Worm (Caenorhabditis elegans) whole organism, young adult: ENCODE results near the gene F56C3.9.
"Not testable (repeated sequence)": the region's sequence is repeated elsewhere in the genome, so short reads cannot be mapped to it uniquely, and the experiment has no call there.

Experiments
- B0019.2 ChIP-seq: fragments of 200-800 bp; sonication (Bioruptor generic); conservative IDR thresholded peaks from 2 replicates; pipeline ENCODE4 v1.3.6; 2022; ENCODE audit warnings: missing genetic modification reagents, missing genetic modification characterization, missing compliant biosample characterization
- D2030.7 ChIP-seq: fragments of 200-800 bp; sonication (Bioruptor generic); IDR thresholded peaks from 2 replicates; pipeline ENCODE4 v1.3.6; 2022; ENCODE audit warnings: missing genetic modification reagents, missing genetic modification characterization, missing compliant biosample characterization
- F22D6.2 ChIP-seq: sonication (generic microtip); optimal IDR thresholded peaks from 2 replicates; lab custom pipeline; 2016; ENCODE audit warnings: mild to moderate bottlenecking, missing genetic modification characterization, missing compliant biosample characterization
- F39B2.1 ChIP-seq: fragments of 200-800 bp; sonication (Bioruptor generic); IDR thresholded peaks from 2 replicates; pipeline ENCODE4 v1.3.6; 2022; ENCODE audit warnings: missing genetic modification reagents, missing genetic modification characterization, missing compliant biosample characterization
- F55B11.4 ChIP-seq: sonication (generic microtip); optimal IDR thresholded peaks from 2 replicates; lab custom pipeline; 2016; ENCODE audit warnings: missing compliant biosample characterization, missing genetic modification characterization, borderline replicate concordance; ENCODE audit not compliant: insufficient read depth
- K11D2.4 ChIP-seq: fragments of 200-800 bp; sonication (Bioruptor generic); IDR thresholded peaks from 2 replicates; pipeline ENCODE4 v1.3.6; 2022; ENCODE audit warnings: missing genetic modification reagents, missing genetic modification characterization, missing compliant biosample characterization
- K12H6.12 ChIP-seq: fragments of 200-800 bp; sonication (Bioruptor generic); optimal IDR thresholded peaks from 2 replicates; lab custom pipeline; 2018; ENCODE audit warnings: mild to moderate bottlenecking, missing genetic modification characterization, missing compliant biosample characterization
- Y67H2A.10 ChIP-seq: fragments of 200-800 bp; sonication (Bioruptor generic); conservative IDR thresholded peaks from 2 replicates; pipeline ENCODE4 v1.3.6; 2022; ENCODE audit warnings: missing genetic modification reagents, missing genetic modification characterization, missing compliant biosample characterization
- akir-1 ChIP-seq: fragments of 200-800 bp; sonication (Bioruptor generic); optimal IDR thresholded peaks from 2 replicates; lab custom pipeline; 2018; ENCODE audit warnings: mild to moderate bottlenecking, missing genetic modification characterization, moderate library complexity, missing compliant biosample characterization
- bed-2 ChIP-seq: fragments of 200-800 bp; sonication (Bioruptor generic); IDR thresholded peaks from 2 replicates; pipeline ENCODE4 v1.3.6; 2022; ENCODE audit warnings: missing genetic modification reagents, missing genetic modification characterization, missing compliant biosample characterization
- cebp-1 ChIP-seq, 2 experiments: fragments of 200-800 bp in 1 of 2; sonication (Bioruptor generic) in 1 of 2; sonication (generic microtip) in 1 of 2; IDR thresholded peaks in 1 of 2; optimal IDR thresholded peaks in 1 of 2; 2 replicates each; pipeline versions ENCODE4 v1.3.6 to Lab custom; 2017 to 2022; ENCODE audit warnings: missing compliant biosample characterization in 2 of 2, missing genetic modification characterization in 2 of 2, mild to moderate bottlenecking in 1 of 2, missing genetic modification reagents in 1 of 2, moderate library complexity in 1 of 2
- ceh-27 ChIP-seq: fragments of 200-800 bp; sonication (Bioruptor generic); optimal IDR thresholded peaks from 2 replicates; lab custom pipeline; 2018; ENCODE audit warnings: mild to moderate bottlenecking, missing genetic modification characterization, moderate library complexity, missing compliant biosample characterization
- ceh-79 ChIP-seq: sonication (generic microtip); optimal IDR thresholded peaks from 2 replicates; lab custom pipeline; 2017; ENCODE audit warnings: mild to moderate bottlenecking, missing genetic modification characterization, missing compliant biosample characterization
- chd-7 ChIP-seq: sonication (generic microtip); optimal IDR thresholded peaks from 2 replicates; lab custom pipeline; 2016; ENCODE audit warnings: mild to moderate bottlenecking, missing genetic modification characterization, moderate library complexity, missing compliant biosample characterization
- dpl-1 ChIP-seq: fragments of 150-350 bp; optimal IDR thresholded peaks from 2 replicates; lab custom pipeline; 2014; ENCODE audit warnings: missing biosample characterization, missing genetic modification reagents, missing genetic modification characterization
- efl-1 ChIP-seq: fragments of 150-350 bp; optimal IDR thresholded peaks from 2 replicates; lab custom pipeline; 2014; ENCODE audit warnings: missing biosample characterization, missing genetic modification reagents, missing genetic modification characterization
- egl-44 ChIP-seq: fragments of 200-800 bp; sonication (Bioruptor generic); IDR thresholded peaks from 2 replicates; pipeline ENCODE4 v1.3.6; 2022; ENCODE audit warnings: missing genetic modification reagents, missing genetic modification characterization, missing compliant biosample characterization
- hlh-26 ChIP-seq: fragments of 200-800 bp; sonication (Bioruptor generic); conservative IDR thresholded peaks from 2 replicates; pipeline ENCODE4 v1.3.6; 2022; ENCODE audit warnings: missing genetic modification reagents, missing genetic modification characterization, missing compliant biosample characterization
- let-526 ChIP-seq: fragments of 200-800 bp; sonication (Bioruptor generic); IDR thresholded peaks from 2 replicates; pipeline ENCODE4 v1.3.6; 2022; ENCODE audit warnings: missing genetic modification reagents, missing genetic modification characterization, missing compliant biosample characterization
- lin-26 ChIP-seq: fragments of 200-800 bp; sonication (Bioruptor generic); IDR thresholded peaks from 2 replicates; pipeline ENCODE4 v1.3.6; 2022; ENCODE audit warnings: missing genetic modification reagents, missing genetic modification characterization, missing compliant biosample characterization
- lin-35 ChIP-seq, 3 experiments: fragments of 150-350 bp in 2 of 3; sonication (generic microtip) in 1 of 3; optimal IDR thresholded peaks; 2 replicates each; lab custom pipeline; 2014 to 2018; ENCODE audit warnings: missing biosample characterization in 3 of 3, missing genetic modification characterization in 3 of 3, missing genetic modification reagents in 3 of 3
- lsy-27 ChIP-seq: sonication (generic microtip); optimal IDR thresholded peaks from 2 replicates; lab custom pipeline; 2017; ENCODE audit warnings: missing genetic modification characterization, mild to moderate bottlenecking, missing compliant biosample characterization, antibody characterized with exemption, missing genotype, borderline replicate concordance; ENCODE audit not compliant: insufficient read depth
- madf-3 ChIP-seq: fragments of 200-800 bp; sonication (Bioruptor generic); IDR thresholded peaks from 2 replicates; pipeline ENCODE4 v1.3.6; 2022; ENCODE audit warnings: missing genetic modification reagents, missing genetic modification characterization, missing compliant biosample characterization
- madf-6 ChIP-seq: fragments of 200-800 bp; sonication (Bioruptor generic); IDR thresholded peaks from 2 replicates; pipeline ENCODE4 v1.3.6; 2022; ENCODE audit warnings: missing genetic modification reagents, missing genetic modification characterization, missing compliant biosample characterization
- madf-8 ChIP-seq: fragments of 200-800 bp; sonication (Bioruptor generic); conservative IDR thresholded peaks from 2 replicates; pipeline ENCODE4 v1.3.6; 2022; ENCODE audit warnings: missing genetic modification reagents, missing genetic modification characterization, missing compliant biosample characterization
- mel-28 ChIP-seq: sonication (generic microtip); optimal IDR thresholded peaks from 2 replicates; lab custom pipeline; 2016; ENCODE audit warnings: borderline replicate concordance, mild to moderate bottlenecking, missing genetic modification characterization, missing compliant biosample characterization
- mes-4 ChIP-seq: sonication (generic microtip); optimal IDR thresholded peaks from 2 replicates; lab custom pipeline; 2016; ENCODE audit warnings: missing genotype, missing genetic modification characterization, missing compliant biosample characterization
- nhr-179 ChIP-seq: sonication (generic microtip); optimal IDR thresholded peaks from 2 replicates; lab custom pipeline; 2016; ENCODE audit warnings: mild to moderate bottlenecking, missing genetic modification characterization, missing compliant biosample characterization
- rcor-1 ChIP-seq: fragments of 200-800 bp; sonication (Bioruptor generic); IDR thresholded peaks from 2 replicates; pipeline ENCODE4 v1.3.6; 2022; ENCODE audit warnings: missing genetic modification reagents, missing genetic modification characterization, missing compliant biosample characterization
- sdz-38 ChIP-seq: sonication (generic microtip); optimal IDR thresholded peaks from 2 replicates; lab custom pipeline; 2016; ENCODE audit warnings: missing genotype, missing genetic modification characterization, missing compliant biosample characterization
- sptf-2 ChIP-seq: fragments of 200-800 bp; sonication (Bioruptor generic); optimal IDR thresholded peaks from 2 replicates; lab custom pipeline; 2018; ENCODE audit warnings: mild to moderate bottlenecking, missing genetic modification characterization, missing compliant biosample characterization
- tbp1 ChIP-seq: fragments of 200-800 bp; sonication (Bioruptor generic); optimal IDR thresholded peaks from 2 replicates; lab custom pipeline; 2018; ENCODE audit warnings: mild to moderate bottlenecking, missing genetic modification characterization, missing compliant biosample characterization
- tlf-1 ChIP-seq: fragments of 200-800 bp; sonication (Bioruptor generic); optimal IDR thresholded peaks from 2 replicates; lab custom pipeline; 2018; ENCODE audit warnings: mild to moderate bottlenecking, missing genetic modification characterization, missing compliant biosample characterization
- unc-130 ChIP-seq: sonication (generic microtip); optimal IDR thresholded peaks from 2 replicates; lab custom pipeline; 2016; ENCODE audit warnings: missing genetic modification reagents, missing genetic modification characterization, missing compliant biosample characterization
- xnd-1 ChIP-seq: sonication (generic microtip); optimal IDR thresholded peaks from 2 replicates; lab custom pipeline; 2016; ENCODE audit warnings: missing genotype, missing genetic modification reagents, missing genetic modification characterization, missing compliant biosample characterization
- ztf-22 ChIP-seq: fragments of 200-800 bp; sonication (Bioruptor generic); optimal IDR thresholded peaks from 2 replicates; lab custom pipeline; 2018; ENCODE audit warnings: mild to moderate bottlenecking, missing genetic modification characterization, moderate library complexity, missing compliant biosample characterization

Gene F56C3.9

DNA sequence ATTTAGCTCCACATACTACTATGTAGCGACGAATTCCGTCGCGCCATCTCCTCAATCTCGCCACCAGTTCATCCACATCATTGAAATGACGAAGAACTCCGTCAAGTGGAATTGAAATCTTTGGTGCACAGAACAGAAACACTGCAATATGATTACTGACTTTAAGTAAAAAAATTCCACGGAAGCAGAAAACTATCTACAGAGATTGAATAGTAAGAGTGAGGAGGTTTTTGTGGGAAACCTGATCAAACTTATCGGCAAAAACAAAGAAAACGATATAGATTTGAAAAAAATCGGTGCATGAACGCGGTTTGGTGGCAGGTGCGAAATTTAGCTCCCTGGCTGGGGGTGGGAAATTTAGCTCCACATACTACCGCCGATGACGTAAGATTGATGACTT lies 9.7 kb upstream of the F56C3.9 start, which contains the start of gene ZK402.2:
ZK402.2 (plus strand) TSS at position 301 of the 400 bp plus-strand sequence.
- TF ChIP-seq madf-6 (GFP tag; lab: Robert Waterston, UW); sdz-38 (tag; lab: Kevin White, UChicago); lin-26 (GFP tag; lab: Robert Waterston, UW): not testable (repeated sequence)

DNA sequence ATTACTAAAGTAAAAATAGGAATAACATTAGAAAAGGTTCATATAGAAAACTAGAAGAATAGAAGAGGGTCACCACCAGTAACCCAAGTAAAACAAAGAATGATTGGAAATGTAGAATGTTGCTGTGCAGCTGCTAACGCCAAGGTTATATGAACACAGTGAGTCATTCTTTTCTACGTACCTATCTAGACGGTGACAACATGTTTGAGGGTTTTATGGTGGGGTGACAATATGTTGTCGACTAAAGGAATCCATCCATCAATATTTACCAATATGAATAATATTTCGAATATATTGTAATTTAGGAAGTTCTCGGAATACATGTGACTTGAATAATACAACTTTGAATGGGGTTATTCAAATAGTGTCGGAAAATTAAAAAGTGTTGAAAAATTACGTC lies 7.5 kb upstream of the F56C3.9 start, which contains the start of gene ZK402.5:
ZK402.5 (minus strand) TSS at position 101 of the 400 bp plus-strand sequence.
- no peak for TF ChIP-seq K11D2.4 (GFP tag; lab: Robert Waterston, UW)
- no peak for TF ChIP-seq mes-4
- TF ChIP-seq tlf-1 (GFP tag; lab: Kevin White, UChicago) = no peak
- TF ChIP-seq F39B2.1 (GFP tag; lab: Robert Waterston, UW) = no peak
- TF ChIP-seq akir-1 (GFP tag; lab: Kevin White, UChicago) = no peak
- TF ChIP-seq rcor-1 (GFP tag; lab: Robert Waterston, UW) = no peak
- no peak for TF ChIP-seq bed-2 (GFP tag; lab: Robert Waterston, UW)
- no peak for TF ChIP-seq lsy-27 (tag; lab: Kevin White, UChicago)
- TF ChIP-seq let-526 (GFP tag; lab: Robert Waterston, UW) = no peak
- TF ChIP-seq sptf-2 (GFP tag; lab: Kevin White, UChicago) = no peak
- TF ChIP-seq cebp-1 (GFP tag; IDR thresholded peaks at IDR 0.05; lab: Robert Waterston, UW) = no peak
- TF ChIP-seq cebp-1 (tag; optimal IDR thresholded peaks at IDR 0.05; lab: Kevin White, UChicago) = no peak
- TF ChIP-seq ztf-22 (GFP tag; lab: Kevin White, UChicago) = no peak
- TF ChIP-seq dpl-1 = no peak
- TF ChIP-seq ceh-79 = no peak
- no peak for TF ChIP-seq B0019.2 (GFP tag; lab: Robert Waterston, UW)
- TF ChIP-seq mel-28 (tag; lab: Kevin White, UChicago) = no peak
- TF ChIP-seq K12H6.12 (tag; lab: Kevin White, UChicago) = no peak
- TF ChIP-seq sdz-38 (tag; lab: Kevin White, UChicago) = no peak

DNA sequence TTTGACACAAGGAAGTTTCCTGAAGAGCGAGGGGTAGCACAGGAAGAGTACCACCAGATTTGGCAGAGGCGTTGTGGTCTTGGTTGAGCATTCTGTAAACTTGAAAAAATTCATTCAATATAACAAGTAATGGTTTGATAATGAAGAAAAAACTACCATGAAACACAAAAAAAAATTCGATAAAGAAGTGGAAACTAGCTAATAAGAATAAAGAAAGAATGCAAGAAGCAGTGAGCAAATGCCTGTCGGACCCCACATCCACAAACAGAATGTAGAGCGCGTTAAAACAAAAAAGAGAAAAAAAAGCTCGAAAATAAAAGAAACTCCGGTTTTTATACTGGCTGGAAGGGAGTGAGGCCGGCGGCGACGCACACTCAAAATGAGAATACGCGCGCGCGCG lies 3.7 kb upstream of the F56C3.9 start, which contains the start of gene H39E20.1:
H39E20.1 (minus strand) TSS at position 101 of the 400 bp plus-strand sequence.
- TF ChIP-seq madf-3 = no peak
- TF ChIP-seq Y67H2A.10 (GFP tag; lab: Robert Waterston, UW) = no peak
- TF ChIP-seq ceh-27 (GFP tag; lab: Kevin White, UChicago) = no peak
- no peak for TF ChIP-seq nhr-179
- TF ChIP-seq tbp1 (GFP tag; lab: Kevin White, UChicago) = no peak
- no peak for TF ChIP-seq F22D6.2
- no peak for TF ChIP-seq K11D2.4 (GFP tag; lab: Robert Waterston, UW)
- TF ChIP-seq egl-44 (GFP tag; lab: Robert Waterston, UW) = no peak
- 0 out of 2 replicates have a peak, but pooled peaks have one; percentile 32 for TF ChIP-seq madf-8 (GFP tag; lab: Robert Waterston, UW)
- TF ChIP-seq K12H6.12 (tag; lab: Kevin White, UChicago) = no peak
- TF ChIP-seq efl-1 (GFP tag; lab: Kevin White, UChicago) = peak; percentile 51
- TF ChIP-seq lin-35 (GFP tag; optimal IDR thresholded peaks at IDR 0.05; lab: Kevin White, UChicago) = no peak
- peak; percentile 30 for TF ChIP-seq xnd-1 (tag; lab: Kevin White, UChicago)
- TF ChIP-seq chd-7 (tag; lab: Kevin White, UChicago) = no peak
- no peak for TF ChIP-seq hlh-26 (GFP tag; lab: Robert Waterston, UW)
- TF ChIP-seq unc-130 = no peak
- no peak for TF ChIP-seq D2030.7 (GFP tag; lab: Robert Waterston, UW)
- no peak for TF ChIP-seq F55B11.4 (tag; lab: Kevin White, UChicago)
- TF ChIP-seq, all 124 proteins: peak for 3
